Fruit fly (Drosophila melanogaster): ENCODE measurements around the gene CG7907.

- TF ChIP-seq tj (GFP tag; optimal IDR thresholded peaks at IDR 0.05) (peak; percentile 26), pad (GFP tag; optimal IDR thresholded peaks at IDR 0.05) (peak; percentile 73), CG7045 (GFP tag; optimal IDR thresholded peaks at IDR 0.05) (peak; percentile 72)
These were observed 24.9 kb upstream of the CG7907 start, which contains the start of gene tin for dm6 chr3R:21378595-21378994.

Data from whole organism, adult.